Fruit fly (Drosophila melanogaster): Measurements from ENCODE around the gene CG15046.

DNA sequence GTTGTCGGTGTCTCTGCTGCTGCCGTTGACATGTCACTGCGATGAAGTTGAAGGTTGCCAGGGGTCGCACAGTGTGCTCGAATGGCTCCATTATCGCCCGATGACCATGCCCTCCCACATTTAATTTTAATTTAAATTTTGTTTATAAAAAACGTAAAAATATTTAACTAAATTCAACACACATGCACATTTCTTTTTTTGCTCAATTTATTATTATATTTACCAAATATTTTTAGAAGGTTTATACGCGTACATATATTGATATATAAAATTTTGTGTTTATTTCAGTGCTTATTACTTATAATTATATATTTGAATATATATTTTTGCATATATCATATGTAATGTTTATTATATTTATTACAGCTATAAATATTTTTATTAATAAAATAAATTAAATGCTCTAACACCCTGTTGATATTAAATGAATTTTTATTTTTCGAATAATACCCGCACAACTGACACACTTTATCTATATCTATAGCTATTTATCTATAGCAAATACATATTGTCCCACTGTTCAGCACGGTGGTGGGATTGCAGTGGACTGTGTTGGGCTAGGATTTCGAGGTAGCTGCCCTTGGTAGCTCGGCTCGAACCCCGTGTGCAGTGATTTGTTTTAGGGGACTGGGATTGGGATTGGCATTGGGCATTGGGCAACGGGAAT is 33.9 kb upstream of the CG15046 start:
- TF ChIP-seq Met (GFP tag; optimal IDR thresholded peaks at IDR 0.05), result no peak
- TF ChIP-seq fd85E (GFP tag; optimal IDR thresholded peaks at IDR 0.05), result no peak
- no peak for TF ChIP-seq Eip75B (GFP tag; optimal IDR thresholded peaks at IDR 0.05)
- no peak for TF ChIP-seq CG6792 (GFP tag; optimal IDR thresholded peaks at IDR 0.05)
- peak; percentile 35 for TF ChIP-seq Eip78C (GFP tag)
- no peak for TF ChIP-seq Blimp-1 (GFP tag; optimal IDR thresholded peaks at IDR 0.05)
- TF ChIP-seq Sox102F (GFP tag; optimal IDR thresholded peaks at IDR 0.05), result no peak
- no peak for TF ChIP-seq Smox (GFP tag; optimal IDR thresholded peaks at IDR 0.05)
